Fruit fly (Drosophila melanogaster): ENCODE measurements around the gene CG32040.

CG32040 gene

dm6 chr3L:9353733-9354132 lies at the start of gene CG32040:
Gene CG32040, plus strand, starts transcription at chr3L:9354033.
- TF ChIP-seq Mnt (GFP tag; optimal IDR thresholded peaks at IDR 0.05): no peak
- no peak for TF ChIP-seq CG11617 (GFP tag; optimal IDR thresholded peaks at IDR 0.05)
- no peak for TF ChIP-seq tj (GFP tag; optimal IDR thresholded peaks at IDR 0.05)
- no peak for TF ChIP-seq bab1 (GFP tag; optimal IDR thresholded peaks at IDR 0.05)
- TF ChIP-seq ovo (GFP tag; optimal IDR thresholded peaks at IDR 0.05): no peak
- TF ChIP-seq cic (GFP tag; optimal IDR thresholded peaks at IDR 0.05): no peak
- TF ChIP-seq Clk (GFP tag; optimal IDR thresholded peaks at IDR 0.05): no peak
- no peak for TF ChIP-seq CG7101 (tag; optimal IDR thresholded peaks at IDR 0.05)
- TF ChIP-seq Crg-1 (GFP tag; optimal IDR thresholded peaks at IDR 0.05): no peak
- TF ChIP-seq CG7045 (GFP tag; optimal IDR thresholded peaks at IDR 0.05): no peak
- TF ChIP-seq kay (GFP tag; ENCODE audit: borderline replicate concordance): no peak
- TF ChIP-seq CG12768 (GFP tag; optimal IDR thresholded peaks at IDR 0.05): no peak
- no peak for TF ChIP-seq CG5204 (GFP tag; optimal IDR thresholded peaks at IDR 0.05)
- no peak for TF ChIP-seq CG33017 (tag; optimal IDR thresholded peaks at IDR 0.05)
- TF ChIP-seq cnc (optimal IDR thresholded peaks at IDR 0.05): no peak
- no peak for TF ChIP-seq pad (GFP tag; optimal IDR thresholded peaks at IDR 0.05)
- no peak for TF ChIP-seq CG1620 (GFP tag; optimal IDR thresholded peaks at IDR 0.05)
- TF ChIP-seq toe (GFP tag; optimal IDR thresholded peaks at IDR 0.05): no peak

dm6 chr3L:9304393-9304792 lies 49.4 kb upstream of the CG32040 start:
- no peak for TF ChIP-seq CG11617 (GFP tag; optimal IDR thresholded peaks at IDR 0.05)
- no peak for TF ChIP-seq tj (GFP tag; optimal IDR thresholded peaks at IDR 0.05)
- TF ChIP-seq Mnt (GFP tag; optimal IDR thresholded peaks at IDR 0.05): no peak
- TF ChIP-seq CG1620 (GFP tag; optimal IDR thresholded peaks at IDR 0.05): no peak
- no peak for TF ChIP-seq toe (GFP tag; optimal IDR thresholded peaks at IDR 0.05)
- TF ChIP-seq bab1 (GFP tag; optimal IDR thresholded peaks at IDR 0.05): no peak

- TF ChIP-seq CG1620 (GFP tag; optimal IDR thresholded peaks at IDR 0.05): peak; percentile 12
- TF ChIP-seq Clk (GFP tag; optimal IDR thresholded peaks at IDR 0.05): no peak
- TF ChIP-seq kay (GFP tag; ENCODE audit: borderline replicate concordance): peak; percentile 83
- peak; percentile 3 for TF ChIP-seq Mnt (GFP tag; optimal IDR thresholded peaks at IDR 0.05)
- TF ChIP-seq CG7101 (tag; optimal IDR thresholded peaks at IDR 0.05): peak; percentile 29
- TF ChIP-seq CG11617 (GFP tag; optimal IDR thresholded peaks at IDR 0.05): no peak
- TF ChIP-seq toe (GFP tag; optimal IDR thresholded peaks at IDR 0.05): peak; percentile 34
- TF ChIP-seq CG5204 (GFP tag; optimal IDR thresholded peaks at IDR 0.05): peak; percentile 23
- TF ChIP-seq cic (GFP tag; optimal IDR thresholded peaks at IDR 0.05): peak; percentile 47
These were observed 20.0 kb upstream of the CG32040 start, which contains the start of gene PGRP-LA for dm6 chr3L:9333745-9334382. Gene PGRP-LA, plus strand, starts transcription at chr3L:9334332.

dm6 chr3L:9335711-9336110 lies 18.1 kb upstream of the CG32040 start:
- peak; percentile 90 for TF ChIP-seq CG12768 (GFP tag; optimal IDR thresholded peaks at IDR 0.05)
- no peak for TF ChIP-seq bab1 (GFP tag; optimal IDR thresholded peaks at IDR 0.05)
- no peak for TF ChIP-seq Hr96 (GFP tag; optimal IDR thresholded peaks at IDR 0.05)
- TF ChIP-seq Crg-1 (GFP tag; optimal IDR thresholded peaks at IDR 0.05): no peak
- peak; percentile 11 for TF ChIP-seq Mnt (GFP tag; optimal IDR thresholded peaks at IDR 0.05)
- TF ChIP-seq cnc (optimal IDR thresholded peaks at IDR 0.05): peak in 1 of 2 experiments; percentile 52
- peak; percentile 41 for TF ChIP-seq ovo (GFP tag; optimal IDR thresholded peaks at IDR 0.05)
- TF ChIP-seq CG7045 (GFP tag; optimal IDR thresholded peaks at IDR 0.05): peak; percentile 32
- peak; percentile 59 for TF ChIP-seq pad (GFP tag; optimal IDR thresholded peaks at IDR 0.05)
- TF ChIP-seq toe (GFP tag; optimal IDR thresholded peaks at IDR 0.05): no peak
- no peak for TF ChIP-seq CG5204 (GFP tag; optimal IDR thresholded peaks at IDR 0.05)
- TF ChIP-seq CG11617 (GFP tag; optimal IDR thresholded peaks at IDR 0.05): peak; percentile 5
- TF ChIP-seq tj (GFP tag; optimal IDR thresholded peaks at IDR 0.05): peak; percentile 7
- peak; percentile 1 for TF ChIP-seq CG7101 (tag; optimal IDR thresholded peaks at IDR 0.05)
- TF ChIP-seq CG14711 (tag; optimal IDR thresholded peaks at IDR 0.05): no peak
- TF ChIP-seq CG33017 (tag; optimal IDR thresholded peaks at IDR 0.05): peak; percentile 38
- TF ChIP-seq cic (GFP tag; optimal IDR thresholded peaks at IDR 0.05): peak; percentile 98
- TF ChIP-seq Clk (GFP tag; optimal IDR thresholded peaks at IDR 0.05): peak; percentile 6
- peak; percentile 85 for TF ChIP-seq kay (GFP tag; ENCODE audit: borderline replicate concordance)
- TF ChIP-seq CG1620 (GFP tag; optimal IDR thresholded peaks at IDR 0.05): no peak

- peak; percentile 51 for TF ChIP-seq cic (GFP tag; optimal IDR thresholded peaks at IDR 0.05)
- TF ChIP-seq CG1620 (GFP tag; optimal IDR thresholded peaks at IDR 0.05): no peak
These were observed 15.8 kb upstream of the CG32040 start for dm6 chr3L:9337942-9338468.

- no peak for TF ChIP-seq CG14711 (tag; optimal IDR thresholded peaks at IDR 0.05)
- no peak for TF ChIP-seq CG11617 (GFP tag; optimal IDR thresholded peaks at IDR 0.05)
- TF ChIP-seq cic (GFP tag; optimal IDR thresholded peaks at IDR 0.05): no peak
- TF ChIP-seq CG33017 (tag; optimal IDR thresholded peaks at IDR 0.05): no peak
- TF ChIP-seq ovo (GFP tag; optimal IDR thresholded peaks at IDR 0.05): no peak
- TF ChIP-seq tj (GFP tag; optimal IDR thresholded peaks at IDR 0.05): no peak
These were observed 15.3 kb upstream of the CG32040 start, which contains the start of gene PGRP-LC for dm6 chr3L:9338510-9338909. Gene PGRP-LC, plus strand, starts transcription at chr3L:9338810.

- TF ChIP-seq kay (GFP tag; ENCODE audit: borderline replicate concordance): peak; percentile 77
- TF ChIP-seq Mnt (GFP tag; optimal IDR thresholded peaks at IDR 0.05): no peak
- peak; percentile 15 for TF ChIP-seq CG5204 (GFP tag; optimal IDR thresholded peaks at IDR 0.05)
- no peak for TF ChIP-seq cnc (optimal IDR thresholded peaks at IDR 0.05)
- no peak for TF ChIP-seq CG7101 (tag; optimal IDR thresholded peaks at IDR 0.05)
- no peak for TF ChIP-seq ovo (GFP tag; optimal IDR thresholded peaks at IDR 0.05)
- TF ChIP-seq Hr96 (GFP tag; optimal IDR thresholded peaks at IDR 0.05): no peak
- peak; percentile 5 for TF ChIP-seq CG33017 (tag; optimal IDR thresholded peaks at IDR 0.05)
- TF ChIP-seq CG12768 (GFP tag; optimal IDR thresholded peaks at IDR 0.05): no peak
These were observed 14.8 kb upstream of the CG32040 start for dm6 chr3L:9339021-9339420.

All from whole organism, adult.